Fruit fly (Drosophila melanogaster): Measurements from ENCODE around the gene Oga.

The Oga gene

dm6 chr3R:21218733-21219165 lies at the start of gene Oga, which contains the start of gene Smyd5 (continued):
- TF ChIP-seq pfk (GFP tag; optimal IDR thresholded peaks at IDR 0.05) (no peak), corto (GFP tag; optimal IDR thresholded peaks at IDR 0.05) (no peak), CG14050 (GFP tag; IDR thresholded peaks at IDR 0.05) (no peak), seq (GFP tag; IDR thresholded peaks at IDR 0.05) (no peak), CG10209 (GFP tag; optimal IDR thresholded peaks at IDR 0.05) (no peak), CG16815 (GFP tag; optimal IDR thresholded peaks at IDR 0.05) (no peak), CG7271 (tag; optimal IDR thresholded peaks at IDR 0.05) (no peak), ind (GFP tag; optimal IDR thresholded peaks at IDR 0.05) (peak; percentile 29), CG12071 (GFP tag; optimal IDR thresholded peaks at IDR 0.05) (no peak), Atf-2 (GFP tag; optimal IDR thresholded peaks at IDR 0.05) (peak; percentile 38), slp2 (GFP tag; optimal IDR thresholded peaks at IDR 0.05) (peak; percentile 32), CG34376 (GFP tag; optimal IDR thresholded peaks at IDR 0.05) (peak; percentile 23), pho (GFP tag; optimal IDR thresholded peaks at IDR 0.05) (peak; percentile 39), gfzf (GFP tag; optimal IDR thresholded peaks at IDR 0.05) (peak; percentile 63), Sry-β (GFP tag; optimal IDR thresholded peaks at IDR 0.05) (no peak), en (GFP tag; optimal IDR thresholded peaks at IDR 0.05) (no peak), D19B (GFP tag; optimal IDR thresholded peaks at IDR 0.05) (no peak), CG8089 (GFP tag; optimal IDR thresholded peaks at IDR 0.05) (no peak), ranshi (GFP tag; IDR thresholded peaks at IDR 0.05) (no peak), stc (GFP tag; IDR thresholded peaks at IDR 0.05) (no peak), CG5245 (GFP tag; optimal IDR thresholded peaks at IDR 0.05) (no peak), zen2 (GFP tag; IDR thresholded peaks at IDR 0.05; ENCODE audit: partially characterized antibody) (peak; percentile 89), exex (tag; optimal IDR thresholded peaks at IDR 0.05) (no peak), MTF-1 (GFP tag; optimal IDR thresholded peaks at IDR 0.05; ENCODE audit: borderline replicate concordance) (no peak), CG16813 (GFP tag; IDR thresholded peaks at IDR 0.05; ENCODE audit: partially characterized antibody) (peak; percentile 94), abd-A (tag; optimal IDR thresholded peaks at IDR 0.05) (no peak), Mrtf (GFP tag; IDR thresholded peaks at IDR 0.05) (no peak), CG17802 (tag; optimal IDR thresholded peaks at IDR 0.05) (no peak), CG12155 (GFP tag; optimal IDR thresholded peaks at IDR 0.05) (peak; percentile 31), Dek (tag; optimal IDR thresholded peaks at IDR 0.05) (peak; percentile 1), maf-S (GFP tag; optimal IDR thresholded peaks at IDR 0.05) (peak; percentile 39), CG4360 (GFP tag; IDR thresholded peaks at IDR 0.05) (no peak), HmgD (GFP tag; optimal IDR thresholded peaks at IDR 0.05) (peak; percentile 17), cas (GFP tag; IDR thresholded peaks at IDR 0.05) (no peak), gcm2 (GFP tag; optimal IDR thresholded peaks at IDR 0.05) (no peak), CG16779 (GFP tag; IDR thresholded peaks at IDR 0.05) (no peak), CG17359 (tag; optimal IDR thresholded peaks at IDR 0.05) (no peak), al (GFP tag; IDR thresholded peaks at IDR 0.05) (no peak), C15 (GFP tag; IDR thresholded peaks at IDR 0.05) (no peak), CG13624 (GFP tag; optimal IDR thresholded peaks at IDR 0.05) (peak; percentile 54), nerfin-1 (tag; optimal IDR thresholded peaks at IDR 0.05) (no peak), dmrt99B (tag; optimal IDR thresholded peaks at IDR 0.05) (no peak), CG1603 (tag; optimal IDR thresholded peaks at IDR 0.05) (peak; percentile 65), Scr (GFP tag; IDR thresholded peaks at IDR 0.05; ENCODE audit: partially characterized antibody) (peak; percentile 93), CG5953 (GFP tag; IDR thresholded peaks at IDR 0.05) (no peak), CG1024 (GFP tag; IDR thresholded peaks at IDR 0.05) (peak; percentile 4; the same call in 1 of the 2 replicates), CG4707 (GFP tag; optimal IDR thresholded peaks at IDR 0.05) (no peak), CG1602 (GFP tag; optimal IDR thresholded peaks at IDR 0.05) (no peak), sr (GFP tag; IDR thresholded peaks at IDR 0.05) (no peak), stwl (tag; optimal IDR thresholded peaks at IDR 0.05) (peak; percentile 81), CG7372 (GFP tag; IDR thresholded peaks at IDR 0.05) (no peak), Adf1 (GFP tag; IDR thresholded peaks at IDR 0.05) (no peak)
